Worm (Caenorhabditis elegans) whole organism, young adult: ENCODE results near the gene F47D12.3.

Experiments
- B0336.3 ChIP-seq: fragments of 200-800 bp; sonication (Bioruptor generic); IDR thresholded peaks from 2 replicates; pipeline ENCODE4 v1.3.6; 2022; ENCODE audit warnings: missing genetic modification characterization, missing compliant biosample characterization
- F37B4.10 ChIP-seq: fragments of 200-800 bp; sonication (Bioruptor generic); IDR thresholded peaks from 2 replicates; pipeline ENCODE4 v1.3.6; 2022; ENCODE audit warnings: missing genetic modification characterization, missing compliant biosample characterization
- F57C9.4 ChIP-seq: sonication (generic microtip); optimal IDR thresholded peaks from 2 replicates; lab custom pipeline; 2017; ENCODE audit warnings: mild to moderate bottlenecking, missing genetic modification characterization, missing compliant biosample characterization
- T07F8.4 ChIP-seq: sonication (generic microtip); optimal IDR thresholded peaks from 2 replicates; lab custom pipeline; 2016; ENCODE audit warnings: mild to moderate bottlenecking, missing genetic modification characterization, moderate library complexity, missing compliant biosample characterization
- Y67H2A.10 ChIP-seq: fragments of 200-800 bp; sonication (Bioruptor generic); conservative IDR thresholded peaks from 2 replicates; pipeline ENCODE4 v1.3.6; 2022; ENCODE audit warnings: missing genetic modification reagents, missing genetic modification characterization, missing compliant biosample characterization
- ZK185.1 ChIP-seq: sonication (generic microtip); optimal IDR thresholded peaks from 2 replicates; lab custom pipeline; 2016; ENCODE audit warnings: mild to moderate bottlenecking, missing genetic modification characterization, missing compliant biosample characterization; ENCODE audit not compliant: poor library complexity, severe bottlenecking
- atf-7 ChIP-seq: sonication (generic microtip); optimal IDR thresholded peaks from 2 replicates; lab custom pipeline; 2017; ENCODE audit warnings: mild to moderate bottlenecking, missing genetic modification characterization, missing compliant biosample characterization
- ceh-100 ChIP-seq: fragments of 200-800 bp; sonication (Bioruptor generic); IDR thresholded peaks from 2 replicates; pipeline ENCODE4 v1.3.6; 2022; ENCODE audit warnings: missing genetic modification reagents, missing genetic modification characterization, missing compliant biosample characterization
- ceh-27 ChIP-seq: fragments of 200-800 bp; sonication (Bioruptor generic); optimal IDR thresholded peaks from 2 replicates; lab custom pipeline; 2018; ENCODE audit warnings: mild to moderate bottlenecking, missing genetic modification characterization, moderate library complexity, missing compliant biosample characterization
- ceh-58 ChIP-seq: fragments of 200-800 bp; sonication (Bioruptor generic); IDR thresholded peaks from 2 replicates; pipeline ENCODE4 v1.3.6; 2022; ENCODE audit warnings: missing genetic modification characterization, missing compliant biosample characterization
- dpl-1 ChIP-seq: fragments of 150-350 bp; optimal IDR thresholded peaks from 2 replicates; lab custom pipeline; 2014; ENCODE audit warnings: missing biosample characterization, missing genetic modification reagents, missing genetic modification characterization
- efl-1 ChIP-seq: fragments of 150-350 bp; optimal IDR thresholded peaks from 2 replicates; lab custom pipeline; 2014; ENCODE audit warnings: missing biosample characterization, missing genetic modification reagents, missing genetic modification characterization
- egl-44 ChIP-seq: fragments of 200-800 bp; sonication (Bioruptor generic); IDR thresholded peaks from 2 replicates; pipeline ENCODE4 v1.3.6; 2022; ENCODE audit warnings: missing genetic modification reagents, missing genetic modification characterization, missing compliant biosample characterization
- ekl-4 ChIP-seq: fragments of 200-800 bp; sonication (Bioruptor generic); IDR thresholded peaks from 2 replicates; pipeline ENCODE4 v1.3.6; 2022; ENCODE audit warnings: missing genetic modification reagents, missing genetic modification characterization, missing compliant biosample characterization
- ets-4 ChIP-seq: fragments of 200-800 bp; sonication (Bioruptor generic); optimal IDR thresholded peaks from 2 replicates; lab custom pipeline; 2018; ENCODE audit warnings: mild to moderate bottlenecking, missing genetic modification characterization, missing compliant biosample characterization
- him-1 ChIP-seq: sonication (generic microtip); optimal IDR thresholded peaks from 2 replicates; lab custom pipeline; 2016; ENCODE audit warnings: missing genotype, missing genetic modification reagents, missing genetic modification characterization, missing compliant biosample characterization
- hlh-26 ChIP-seq: fragments of 200-800 bp; sonication (Bioruptor generic); conservative IDR thresholded peaks from 2 replicates; pipeline ENCODE4 v1.3.6; 2022; ENCODE audit warnings: missing genetic modification reagents, missing genetic modification characterization, missing compliant biosample characterization
- hmg-1.2 ChIP-seq: fragments of 200-800 bp; sonication (Bioruptor generic); IDR thresholded peaks from 2 replicates; pipeline ENCODE4 v1.3.6; 2022; ENCODE audit warnings: missing genetic modification reagents, missing genetic modification characterization, missing compliant biosample characterization
- hrde-1 ChIP-seq: sonication (generic microtip); optimal IDR thresholded peaks from 2 replicates; lab custom pipeline; 2016; ENCODE audit warnings: missing genetic modification characterization, mild to moderate bottlenecking, missing compliant biosample characterization, moderate library complexity, missing genotype, missing genetic modification reagents, borderline replicate concordance
- lag-1 ChIP-seq: fragments of 200-800 bp; sonication (Bioruptor generic); IDR thresholded peaks from 2 replicates; pipeline ENCODE4 v1.3.6; 2022; ENCODE audit warnings: missing genetic modification reagents, missing genetic modification characterization, missing compliant biosample characterization
- let-607 ChIP-seq, 2 experiments: fragments of 200-800 bp in 1 of 2; sonication (Bioruptor generic) in 1 of 2; sonication (generic microtip) in 1 of 2; optimal IDR thresholded peaks; 2 replicates each; lab custom pipeline; 2016 to 2018; ENCODE audit warnings: mild to moderate bottlenecking in 2 of 2, missing compliant biosample characterization in 2 of 2, missing genetic modification characterization in 2 of 2, moderate library complexity in 2 of 2, missing genotype in 1 of 2
- lsl-1 ChIP-seq: fragments of 200-800 bp; sonication (Bioruptor generic); optimal IDR thresholded peaks from 2 replicates; lab custom pipeline; 2018; ENCODE audit warnings: mild to moderate bottlenecking, missing genetic modification characterization, moderate library complexity, missing compliant biosample characterization
- madf-3 ChIP-seq: fragments of 200-800 bp; sonication (Bioruptor generic); IDR thresholded peaks from 2 replicates; pipeline ENCODE4 v1.3.6; 2022; ENCODE audit warnings: missing genetic modification reagents, missing genetic modification characterization, missing compliant biosample characterization
- mel-28 ChIP-seq: sonication (generic microtip); optimal IDR thresholded peaks from 2 replicates; lab custom pipeline; 2016; ENCODE audit warnings: borderline replicate concordance, mild to moderate bottlenecking, missing genetic modification characterization, missing compliant biosample characterization
- nfya-1 ChIP-seq: sonication (generic microtip); optimal IDR thresholded peaks from 2 replicates; lab custom pipeline; 2017; ENCODE audit warnings: antibody characterized with exemption, missing compliant biosample characterization, missing genetic modification characterization, borderline replicate concordance; ENCODE audit not compliant: insufficient read depth
- nhr-179 ChIP-seq: sonication (generic microtip); optimal IDR thresholded peaks from 2 replicates; lab custom pipeline; 2016; ENCODE audit warnings: mild to moderate bottlenecking, missing genetic modification characterization, missing compliant biosample characterization
- nhr-80 ChIP-seq: sonication (generic microtip); optimal IDR thresholded peaks from 2 replicates; lab custom pipeline; 2016; ENCODE audit warnings: missing genetic modification characterization, missing compliant biosample characterization
- snpc-1.3 ChIP-seq: sonication (generic microtip); optimal IDR thresholded peaks from 2 replicates; lab custom pipeline; 2017; ENCODE audit warnings: missing genetic modification characterization, mild to moderate bottlenecking, missing compliant biosample characterization, antibody characterized with exemption, moderate library complexity, missing genotype, missing genetic modification reagents; ENCODE audit not compliant: insufficient read depth
- xnd-1 ChIP-seq: sonication (generic microtip); optimal IDR thresholded peaks from 2 replicates; lab custom pipeline; 2016; ENCODE audit warnings: missing genotype, missing genetic modification reagents, missing genetic modification characterization, missing compliant biosample characterization
- zfh-2 ChIP-seq: fragments of 200-800 bp; sonication (Bioruptor generic); conservative IDR thresholded peaks from 2 replicates; pipeline ENCODE4 v1.3.6; 2022; ENCODE audit warnings: missing genetic modification reagents, missing genetic modification characterization, missing compliant biosample characterization
- ztf-18 ChIP-seq: sonication (generic microtip); optimal IDR thresholded peaks from 2 replicates; lab custom pipeline; 2016; ENCODE audit warnings: missing genotype, mild to moderate bottlenecking, missing genetic modification characterization, missing compliant biosample characterization
- ztf-22 ChIP-seq: fragments of 200-800 bp; sonication (Bioruptor generic); optimal IDR thresholded peaks from 2 replicates; lab custom pipeline; 2018; ENCODE audit warnings: mild to moderate bottlenecking, missing genetic modification characterization, moderate library complexity, missing compliant biosample characterization
- ztf-6 ChIP-seq: fragments of 200-800 bp; sonication (Bioruptor generic); IDR thresholded peaks from 2 replicates; pipeline ENCODE4 v1.3.6; 2022; ENCODE audit warnings: missing genetic modification reagents, missing genetic modification characterization, missing compliant biosample characterization

Gene F47D12.3

ce11 chrIII:6283024-6283423, 15.2 kb upstream of the F47D12.3 start (continued):
- no peak for TF ChIP-seq F57C9.4 (tag; lab: Kevin White, UChicago)
- TF ChIP-seq madf-3 = no peak
- TF ChIP-seq F37B4.10 = no peak
- TF ChIP-seq ekl-4 (GFP tag; lab: Robert Waterston, UW) = 0 out of 2 replicates have a peak, but pooled peaks have one; percentile 23
- peak; percentile 6 for TF ChIP-seq efl-1 (GFP tag; lab: Kevin White, UChicago)
- TF ChIP-seq ztf-22 = no peak
- TF ChIP-seq ceh-100 (GFP tag; lab: Robert Waterston, UW) = no peak
- no peak for TF ChIP-seq zfh-2 (GFP tag; lab: Robert Waterston, UW)
- no peak for TF ChIP-seq nfya-1 (tag; lab: Kevin White, UChicago)
- TF ChIP-seq let-607 (tag; optimal IDR thresholded peaks at IDR 0.05; lab: Kevin White, UChicago) = no peak
- no peak for TF ChIP-seq hlh-26
- peak; percentile 89 for TF ChIP-seq lsl-1
- TF ChIP-seq B0336.3 (GFP tag; lab: Robert Waterston, UW) = no peak

- TF ChIP-seq him-1 (tag; lab: Kevin White, UChicago) (no peak), Y67H2A.10 (GFP tag; lab: Robert Waterston, UW) (no peak), F57C9.4 (tag; lab: Kevin White, UChicago) (no peak), ets-4 (GFP tag; lab: Kevin White, UChicago) (no peak)
Observed at ce11 chrIII:6285890-6286289, 12.4 kb upstream of the F47D12.3 start, which contains the start of gene gadr-3. Gene gadr-3 (minus strand): TSS chrIII:6285990.

DNA sequence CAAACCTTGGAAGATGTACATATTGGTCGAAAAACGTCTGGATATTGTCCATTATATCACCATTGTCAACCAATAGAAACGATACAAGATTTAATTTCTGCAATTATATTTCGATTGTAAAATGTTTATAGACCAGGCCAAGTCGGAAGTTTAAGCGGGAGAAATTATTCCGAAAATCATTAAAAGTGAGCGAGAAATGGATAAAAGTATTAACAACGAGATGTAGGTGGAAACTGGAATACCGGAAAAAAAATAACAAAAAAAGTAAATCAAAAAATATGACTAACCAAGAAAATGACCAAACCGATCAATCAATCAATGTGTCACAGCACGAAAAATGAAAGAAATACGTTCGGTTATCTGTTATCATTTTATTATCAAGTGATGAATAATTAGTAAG, 11.1 kb upstream of the F47D12.3 start, which contains the start of gene F47D12.6:
Gene F47D12.6, minus strand, starts transcription at position 101 of the 400 bp plus-strand sequence.
- TF ChIP-seq nhr-80 (peak; percentile 0), mel-28 (tag; lab: Kevin White, UChicago) (no peak), lag-1 (GFP tag; lab: Robert Waterston, UW) (no peak)

DNA sequence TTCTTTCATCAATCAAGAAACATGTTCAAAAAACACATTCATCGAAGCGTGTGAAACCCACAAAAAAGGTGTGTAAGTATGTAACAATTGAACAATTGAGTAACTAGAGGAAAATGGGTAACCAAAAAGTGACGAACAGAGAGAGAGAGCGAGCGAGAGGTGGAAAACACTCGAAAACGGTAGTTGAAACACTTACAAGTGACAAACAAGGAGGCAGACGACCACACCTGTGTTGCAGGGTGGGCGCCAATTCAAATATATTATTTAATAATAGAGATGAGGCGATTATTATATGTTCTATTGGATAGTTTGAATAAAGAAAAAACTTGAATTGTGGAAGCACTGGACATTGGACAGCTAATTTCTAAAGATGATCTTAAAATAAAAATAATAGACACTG, 8.9 kb upstream of the F47D12.3 start:
- TF ChIP-seq ceh-27 (GFP tag; lab: Kevin White, UChicago) (peak; percentile 27), ZK185.1 (tag; lab: Kevin White, UChicago) (no peak)
- TF ChIP-seq, all 124 proteins: peak for 1

DNA sequence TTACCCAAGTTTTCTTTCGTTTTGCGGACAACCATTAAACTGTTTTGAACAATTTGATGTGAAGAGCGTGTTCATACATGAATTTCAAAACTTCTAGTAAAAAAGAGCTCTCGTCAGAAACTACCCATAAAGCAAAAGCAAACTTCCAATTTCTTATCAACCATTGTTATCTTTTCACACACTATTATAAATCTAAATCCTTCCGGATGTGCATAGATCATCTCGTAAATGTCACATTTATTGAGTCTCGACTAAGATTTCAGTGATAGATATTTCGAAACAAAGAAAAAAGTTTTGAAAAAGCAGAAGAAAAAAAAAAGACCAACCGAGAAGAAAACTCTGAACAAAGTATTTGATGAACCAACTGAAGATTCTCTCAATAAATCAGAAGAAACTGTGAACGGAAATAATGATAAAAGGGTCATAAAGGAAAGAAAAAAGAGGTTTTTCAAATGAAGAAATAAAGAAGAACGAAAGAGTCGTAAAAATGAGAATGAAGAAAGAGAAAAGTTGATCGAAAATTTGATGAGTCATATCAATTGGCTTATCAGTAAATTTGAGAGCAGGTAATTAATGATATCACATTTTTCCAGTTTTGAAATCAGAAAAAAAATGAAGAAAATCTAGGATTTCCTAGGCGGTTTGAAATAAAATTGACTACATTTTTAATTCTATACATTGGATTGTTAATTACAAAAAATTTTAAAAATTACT, 7.6 kb upstream of the F47D12.3 start:
- TF ChIP-seq nhr-80 (peak; percentile 26), ceh-100 (GFP tag; lab: Robert Waterston, UW) (no peak)

- TF ChIP-seq lsl-1 (no peak), ztf-18 (tag; lab: Kevin White, UChicago) (no peak), snpc-1.3 (no peak), ztf-6 (no peak), hrde-1 (tag; lab: Kevin White, UChicago) (no peak), nhr-179 (no peak), xnd-1 (no peak), ceh-58 (no peak), egl-44 (GFP tag; lab: Robert Waterston, UW) (no peak), dpl-1 (GFP tag; lab: Kevin White, UChicago) (no peak), hmg-1.2 (GFP tag; lab: Robert Waterston, UW) (no peak), atf-7 (tag; lab: Kevin White, UChicago) (no peak), ceh-27 (GFP tag; lab: Kevin White, UChicago) (no peak), T07F8.4 (tag; lab: Kevin White, UChicago) (no peak)
- TF ChIP-seq, all 124 proteins: peak for 0
Observed at ce11 chrIII:6295972-6296700, 2.1 kb upstream of the F47D12.3 start, which contains the start of gene F47D12.7. Gene F47D12.7 (minus strand): TSS chrIII:6296022.
